Fruit fly (Drosophila melanogaster) whole organism, adult: ENCODE data around the gene Cnx99A.

ENCODE experiments used
- CG33017 ChIP-seq: fragments of 200-800 bp; sonication (Bioruptor generic); optimal IDR thresholded peaks from 2 replicates; lab custom pipeline; 2018; ENCODE audit warnings: missing biosample characterization, mild to moderate bottlenecking, missing genetic modification characterization, moderate library complexity
- Clk ChIP-seq: fragments of 200-800 bp; sonication (Bioruptor generic); optimal IDR thresholded peaks from 2 replicates; lab custom pipeline; 2017; ENCODE audit warnings: missing biosample characterization, missing genetic modification characterization
- Crg-1 ChIP-seq: fragments of 200-800 bp; sonication (Bioruptor generic); optimal IDR thresholded peaks from 2 replicates; lab custom pipeline; 2016; ENCODE audit warnings: missing biosample characterization, missing genetic modification characterization
- pad ChIP-seq: fragments of 200-800 bp; sonication (Bioruptor generic); optimal IDR thresholded peaks from 3 replicates; lab custom pipeline; 2017; ENCODE audit warnings: missing biosample characterization, missing genetic modification characterization, mild to moderate bottlenecking, moderate library complexity, missing genetic modification reagents
- tj ChIP-seq: fragments of 200-800 bp; sonication (Bioruptor generic); optimal IDR thresholded peaks from 3 replicates; lab custom pipeline; 2017; ENCODE audit warnings: missing biosample characterization, mild to moderate bottlenecking, missing genetic modification characterization, moderate library complexity

DNA sequence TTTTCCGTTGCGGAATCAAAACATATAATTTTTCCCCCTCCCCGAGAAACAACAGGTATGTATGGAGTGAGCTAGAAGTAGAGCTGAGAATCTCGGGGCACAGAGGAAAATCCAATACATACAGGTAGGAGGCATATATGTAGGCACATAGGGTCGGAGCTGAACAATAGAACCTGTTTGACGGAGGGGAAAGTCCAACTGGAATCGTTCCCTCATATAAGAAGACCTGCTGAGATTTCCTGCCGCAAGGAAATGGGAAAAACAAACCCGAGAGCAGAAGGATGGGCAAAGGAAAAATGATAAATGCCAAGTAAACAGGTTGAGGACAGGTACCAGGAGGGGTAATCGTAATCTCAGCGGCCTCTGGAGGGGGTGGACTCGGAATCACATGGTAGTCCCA is 15.3 kb downstream of the Cnx99A start:
- TF ChIP-seq tj (no peak), pad (GFP tag; lab: Kevin White, UChicago) (peak; percentile 42), Clk (GFP tag; lab: Kevin White, UChicago) (no peak), CG33017 (no peak), Crg-1 (GFP tag; lab: Kevin White, UChicago) (no peak)
